Worm (Caenorhabditis elegans) whole organism, L1 larva: ENCODE measurements around the gene ZK54.3.

Source experiments
- C04F5.9 ChIP-seq: sonication (generic microtip); optimal IDR thresholded peaks from 2 replicates; lab custom pipeline; 2016; ENCODE audit warnings: missing genetic modification characterization, missing compliant biosample characterization
- F16B12.6 ChIP-seq: fragments of 150-350 bp; optimal IDR thresholded peaks from 2 replicates; lab custom pipeline; 2014; ENCODE audit warnings: missing biosample characterization, missing genetic modification characterization
- aha-1 ChIP-seq: fragments of 150-350 bp; optimal IDR thresholded peaks from 2 replicates; lab custom pipeline; 2014; ENCODE audit warnings: missing biosample characterization, missing genetic modification characterization
- alr-1 ChIP-seq: fragments of 200-800 bp; sonication (Bioruptor generic); optimal IDR thresholded peaks from 2 replicates; lab custom pipeline; 2018; ENCODE audit warnings: borderline replicate concordance, mild to moderate bottlenecking, missing genetic modification characterization, missing compliant biosample characterization
- blmp-1 ChIP-seq: fragments of 150-350 bp; optimal IDR thresholded peaks from 2 replicates; lab custom pipeline; 2014; ENCODE audit warnings: missing biosample characterization, missing genetic modification characterization
- ceh-8 ChIP-seq: fragments of 200-800 bp; sonication (Bioruptor generic); optimal IDR thresholded peaks from 2 replicates; lab custom pipeline; 2018; ENCODE audit warnings: mild to moderate bottlenecking, missing genetic modification characterization, moderate library complexity, missing compliant biosample characterization
- ceh-88 ChIP-seq: fragments of 200-800 bp; sonication (Bioruptor generic); IDR thresholded peaks from 2 replicates; pipeline ENCODE4 v1.3.6; 2022; ENCODE audit warnings: missing genetic modification characterization, missing compliant biosample characterization
- ces-1 ChIP-seq: fragments of 150-350 bp; optimal IDR thresholded peaks from 2 replicates; lab custom pipeline; 2014; ENCODE audit warnings: missing biosample characterization, missing genetic modification reagents, missing genetic modification characterization
- efl-3 ChIP-seq: fragments of 200-800 bp; sonication (Bioruptor generic); optimal IDR thresholded peaks from 2 replicates; lab custom pipeline; 2018; ENCODE audit warnings: mild to moderate bottlenecking, missing genetic modification characterization, missing compliant biosample characterization
- egl-13 ChIP-seq: sonication (generic microtip); optimal IDR thresholded peaks from 2 replicates; lab custom pipeline; 2016; ENCODE audit warnings: missing genotype, missing genetic modification reagents, missing genetic modification characterization, missing compliant biosample characterization
- egl-27 ChIP-seq, 2 experiments: fragments of 150-350 bp in 1 of 2; sonication (generic microtip); optimal IDR thresholded peaks; 3 replicates each; lab custom pipeline; 2017 to 2018; ENCODE audit warnings: missing biosample characterization in 2 of 2, missing genetic modification characterization in 2 of 2, missing genetic modification reagents in 2 of 2
- elt-2 ChIP-seq: sonication (generic microtip); optimal IDR thresholded peaks from 2 replicates; lab custom pipeline; 2016; ENCODE audit warnings: missing genetic modification characterization, mild to moderate bottlenecking, inconsistent platforms, missing compliant biosample characterization, missing genetic modification reagents
- elt-3 ChIP-seq, 6 experiments: fragments of 150-350 bp in 1 of 6; sonication (generic microtip); optimal IDR thresholded peaks; 2 replicates each; lab custom pipeline; 2017 to 2018; ENCODE audit warnings: missing biosample characterization in 6 of 6, missing genetic modification characterization in 6 of 6, inconsistent platforms in 1 of 6
- fkh-10 ChIP-seq: sonication (generic microtip); optimal IDR thresholded peaks from 2 replicates; lab custom pipeline; 2017; ENCODE audit warnings: missing biosample characterization, missing genetic modification reagents, missing genetic modification characterization
- fkh-4 ChIP-seq: sonication (generic microtip); optimal IDR thresholded peaks from 2 replicates; lab custom pipeline; 2016; ENCODE audit warnings: missing compliant biosample characterization, missing genetic modification characterization, borderline replicate concordance
- fkh-8 ChIP-seq: sonication (generic microtip); optimal IDR thresholded peaks from 2 replicates; lab custom pipeline; 2016; ENCODE audit warnings: mild to moderate bottlenecking, missing genetic modification characterization, missing compliant biosample characterization
- grh-1 ChIP-seq: fragments of 200-800 bp; sonication (Bioruptor generic); IDR thresholded peaks from 2 replicates; pipeline ENCODE4 v1.3.6; 2022; ENCODE audit warnings: missing genetic modification reagents, missing genetic modification characterization, missing compliant biosample characterization
- hlh-17 ChIP-seq: fragments of 200-800 bp; sonication (Bioruptor generic); optimal IDR thresholded peaks from 2 replicates; lab custom pipeline; 2018; ENCODE audit warnings: missing genetic modification characterization, mild to moderate bottlenecking, missing compliant biosample characterization, moderate library complexity, borderline replicate concordance
- hlh-4 ChIP-seq: sonication (generic microtip); optimal IDR thresholded peaks from 2 replicates; lab custom pipeline; 2016; ENCODE audit warnings: mild to moderate bottlenecking, missing genetic modification characterization, missing compliant biosample characterization
- hpl-2 ChIP-seq: fragments of 150-350 bp; optimal IDR thresholded peaks from 2 replicates; lab custom pipeline; 2014; ENCODE audit warnings: missing biosample characterization, missing genetic modification reagents, missing genetic modification characterization
- lin-13 ChIP-seq: fragments of 150-350 bp; optimal IDR thresholded peaks from 2 replicates; lab custom pipeline; 2014; ENCODE audit warnings: missing biosample characterization, missing genetic modification reagents, missing genetic modification characterization
- lin-14 ChIP-seq: fragments of 200-800 bp; sonication (Bioruptor generic); optimal IDR thresholded peaks from 2 replicates; lab custom pipeline; 2018; ENCODE audit warnings: mild to moderate bottlenecking, missing genetic modification characterization, moderate library complexity, missing compliant biosample characterization
- lin-35 ChIP-seq, 2 experiments: fragments of 150-350 bp; optimal IDR thresholded peaks; 2 replicates each; lab custom pipeline; 2014; ENCODE audit warnings: missing biosample characterization in 2 of 2, missing genetic modification characterization in 2 of 2, missing genetic modification reagents in 2 of 2
- lsy-2 ChIP-seq, 2 experiments: fragments of 150-350 bp; optimal IDR thresholded peaks; 2 replicates each; lab custom pipeline; 2014; ENCODE audit warnings: missing biosample characterization in 2 of 2, missing genetic modification characterization in 2 of 2
- mdl-1 ChIP-seq, 2 experiments: fragments of 150-350 bp; optimal IDR thresholded peaks; 2 replicates each; lab custom pipeline; 2014 to 2017; ENCODE audit warnings: missing biosample characterization in 2 of 2, missing genetic modification characterization in 2 of 2, inconsistent platforms in 1 of 2
- mep-1 ChIP-seq: fragments of 150-350 bp; optimal IDR thresholded peaks from 2 replicates; lab custom pipeline; 2014; ENCODE audit warnings: missing biosample characterization, missing genetic modification characterization
- nhr-19 ChIP-seq: fragments of 200-800 bp; sonication (Bioruptor generic); conservative IDR thresholded peaks from 2 replicates; pipeline ENCODE4 v1.3.6; 2022; ENCODE audit warnings: missing genetic modification characterization, missing compliant biosample characterization
- nhr-20 ChIP-seq: sonication (generic microtip); optimal IDR thresholded peaks from 2 replicates; lab custom pipeline; 2016; ENCODE audit warnings: mild to moderate bottlenecking, missing genetic modification characterization, missing compliant biosample characterization
- nhr-237 ChIP-seq: fragments of 150-350 bp; optimal IDR thresholded peaks from 2 replicates; lab custom pipeline; 2014; ENCODE audit warnings: missing biosample characterization, missing genetic modification characterization
- nhr-71 ChIP-seq: sonication (generic microtip); optimal IDR thresholded peaks from 2 replicates; lab custom pipeline; 2016; ENCODE audit warnings: mild to moderate bottlenecking, missing genetic modification characterization, moderate library complexity, missing compliant biosample characterization
- nhr-77 ChIP-seq: fragments of 150-350 bp; optimal IDR thresholded peaks from 2 replicates; lab custom pipeline; 2014; ENCODE audit warnings: missing biosample characterization, missing genetic modification characterization
- nhr-85 ChIP-seq: sonication (generic microtip); peaks from one replicate; lab custom pipeline; 2016; ENCODE audit warnings: missing genetic modification characterization, inconsistent platforms, missing compliant biosample characterization
- nhr-90 ChIP-seq: sonication (generic microtip); optimal IDR thresholded peaks from 2 replicates; lab custom pipeline; 2016; ENCODE audit warnings: mild to moderate bottlenecking, missing genetic modification characterization, missing compliant biosample characterization; ENCODE audit not compliant: poor library complexity
- snpc-4 ChIP-seq: fragments of 150-350 bp; optimal IDR thresholded peaks from 2 replicates; lab custom pipeline; 2014; ENCODE audit warnings: missing biosample characterization, missing genetic modification characterization
- snu-23 ChIP-seq: sonication (generic microtip); optimal IDR thresholded peaks from 2 replicates; lab custom pipeline; 2016; ENCODE audit warnings: missing genetic modification characterization, missing compliant biosample characterization
- sox-4 ChIP-seq: sonication (generic microtip); optimal IDR thresholded peaks from 2 replicates; lab custom pipeline; 2016; ENCODE audit warnings: missing genetic modification characterization, missing compliant biosample characterization
- swsn-7 ChIP-seq: sonication (generic microtip); optimal IDR thresholded peaks from 2 replicates; lab custom pipeline; 2016; ENCODE audit warnings: missing genetic modification characterization, missing compliant biosample characterization
- tbx-2 ChIP-seq: sonication (generic microtip); optimal IDR thresholded peaks from 2 replicates; lab custom pipeline; 2016; ENCODE audit warnings: missing genetic modification characterization, missing compliant biosample characterization
- tlp-1 ChIP-seq: fragments of 150-350 bp; optimal IDR thresholded peaks from 2 replicates; lab custom pipeline; 2014; ENCODE audit warnings: missing biosample characterization, missing genetic modification characterization
- unc-30 ChIP-seq: sonication (generic microtip); optimal IDR thresholded peaks from 2 replicates; lab custom pipeline; 2017; ENCODE audit warnings: missing biosample characterization, missing genetic modification characterization
- unc-62 ChIP-seq: fragments of 150-350 bp; optimal IDR thresholded peaks from 2 replicates; lab custom pipeline; 2014; ENCODE audit warnings: missing biosample characterization, missing genetic modification reagents, missing genetic modification characterization
- unc-98 ChIP-seq: fragments of 200-800 bp; sonication (Bioruptor generic); IDR thresholded peaks from 2 replicates; pipeline ENCODE4 v1.3.6; 2022; ENCODE audit warnings: missing genetic modification characterization, missing compliant biosample characterization
- vab-15 ChIP-seq: sonication (generic microtip); optimal IDR thresholded peaks from 2 replicates; lab custom pipeline; 2017; ENCODE audit warnings: missing genotype, mild to moderate bottlenecking, missing genetic modification characterization, missing compliant biosample characterization
- xbp-1 ChIP-seq: sonication (generic microtip); optimal IDR thresholded peaks from 2 replicates; lab custom pipeline; 2016; ENCODE audit warnings: missing genetic modification characterization, missing compliant biosample characterization
- zag-1 ChIP-seq: fragments of 150-350 bp; optimal IDR thresholded peaks from 2 replicates; lab custom pipeline; 2014; ENCODE audit warnings: missing biosample characterization, missing genetic modification characterization
- ztf-11 ChIP-seq, 2 experiments: sonication (generic microtip); optimal IDR thresholded peaks; 2 replicates each; lab custom pipeline; 2016 to 2017; ENCODE audit warnings: missing genetic modification characterization in 2 of 2, missing biosample characterization in 1 of 2, missing compliant biosample characterization in 1 of 2

ZK54.3 gene

DNA sequence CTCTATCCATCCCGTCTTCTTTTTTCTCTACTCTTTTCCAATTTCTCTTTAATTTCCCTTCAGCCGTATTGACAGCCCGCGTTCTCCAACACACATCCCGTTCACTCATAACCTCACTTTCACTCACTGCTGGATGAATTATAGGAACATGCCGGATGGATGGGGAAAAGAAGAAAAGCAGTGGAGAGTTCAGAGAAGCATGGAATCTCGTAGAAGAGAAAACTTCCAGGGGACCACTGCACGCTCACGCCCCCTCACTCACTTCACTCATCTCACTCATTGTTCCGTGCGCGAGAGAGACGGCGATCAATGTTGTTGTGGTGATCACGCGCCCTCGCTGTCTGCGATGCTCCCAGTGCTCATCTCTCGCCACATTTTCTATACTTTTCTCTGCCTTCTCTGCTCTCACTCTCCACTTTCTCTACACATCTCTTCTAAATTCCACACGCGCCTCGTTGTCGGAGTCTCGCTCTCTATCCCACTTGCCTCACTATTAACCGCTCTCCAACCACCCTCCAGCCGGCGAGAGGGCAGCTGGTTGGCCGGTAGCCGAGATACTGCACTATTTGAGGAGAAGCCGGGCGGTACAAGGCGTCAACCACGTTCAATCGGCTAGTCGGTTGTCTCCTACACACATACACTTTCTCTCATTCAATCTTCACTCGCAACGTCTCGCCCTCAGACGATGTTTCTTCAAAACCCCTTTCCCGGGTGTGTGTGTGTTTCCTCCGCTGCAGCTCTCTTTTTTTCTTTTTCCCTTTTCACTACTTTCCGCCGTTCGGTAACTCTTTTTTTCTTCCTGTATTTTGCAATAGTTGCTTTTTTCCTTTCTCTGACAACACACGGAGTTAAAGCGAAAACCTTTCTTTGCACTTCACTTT lies 13.1 kb upstream of the ZK54.3 start (continued):
- peak; percentile 70 for TF ChIP-seq fkh-10 (GFP tag; lab: Kevin White, UChicago)
- TF ChIP-seq nhr-237 (tag; lab: Kevin White, UChicago) = peak; percentile 69
- TF ChIP-seq nhr-85 (tag; lab: Kevin White, UChicago) = peak; percentile 97
- TF ChIP-seq C04F5.9 (tag; lab: Kevin White, UChicago) = peak; percentile 27
- TF ChIP-seq elt-2 (tag; lab: Kevin White, UChicago) = peak; percentile 76
- peak; percentile 49 for TF ChIP-seq hpl-2
- peak; percentile 26 for TF ChIP-seq snpc-4
- TF ChIP-seq xbp-1 = peak; percentile 80
- TF ChIP-seq ces-1 (GFP tag; lab: Kevin White, UChicago) = no peak
- peak; percentile 93 for TF ChIP-seq nhr-19 (GFP tag; lab: Robert Waterston, UW)
- TF ChIP-seq mdl-1 (tag; optimal IDR thresholded peaks at IDR 0.05; lab: Kevin White, UChicago) = peak; percentile 30 to 89
- TF ChIP-seq egl-13 (tag; lab: Kevin White, UChicago) = peak; percentile 91
- peak; percentile 71 for TF ChIP-seq ceh-8 (GFP tag; lab: Kevin White, UChicago)
- no peak for TF ChIP-seq zag-1 (tag; lab: Kevin White, UChicago)
- TF ChIP-seq tlp-1 (tag; lab: Kevin White, UChicago) = no peak
- TF ChIP-seq F16B12.6 = no peak
- TF ChIP-seq alr-1 (tag; lab: Kevin White, UChicago) = no peak
- TF ChIP-seq unc-62 (GFP tag; lab: Kevin White, UChicago) = no peak
- TF ChIP-seq sox-4 (tag; lab: Kevin White, UChicago) = peak; percentile 82
- peak; percentile 56; the same call in 1 of the 2 replicates for TF ChIP-seq unc-98 (GFP tag; lab: Robert Waterston, UW)
- TF ChIP-seq grh-1 = peak; percentile 75
- TF ChIP-seq ztf-11 (tag; optimal IDR thresholded peaks at IDR 0.05; lab: Kevin White, UChicago) = peak in 1 of 2 experiments; percentile 60
- peak; percentile 48 for TF ChIP-seq vab-15 (tag; lab: Kevin White, UChicago)
- TF ChIP-seq fkh-4 (tag; lab: Kevin White, UChicago) = peak; percentile 18
- TF ChIP-seq ceh-88 (GFP tag; lab: Robert Waterston, UW) = peak; percentile 74; the same call in 1 of the 2 replicates
- TF ChIP-seq hlh-17 = no peak
- peak; percentile 95 for TF ChIP-seq swsn-7 (tag; lab: Kevin White, UChicago)
- peak; percentile 95 for TF ChIP-seq tbx-2 (tag; lab: Kevin White, UChicago)
- peak; percentile 19 for TF ChIP-seq nhr-77
- peak; percentile 81 for TF ChIP-seq nhr-90 (tag; lab: Kevin White, UChicago)
- peak; percentile 54 to 95 for TF ChIP-seq egl-27 (tag; optimal IDR thresholded peaks at IDR 0.05; lab: Kevin White, UChicago)
- TF ChIP-seq elt-3 (tag; optimal IDR thresholded peaks at IDR 0.05; lab: Kevin White, UChicago) = peak in 2 of 6 experiments; percentile 70 to 73
- TF ChIP-seq fkh-8 (tag; lab: Kevin White, UChicago) = peak; percentile 97

- TF ChIP-seq elt-2 (tag; lab: Kevin White, UChicago) (peak; percentile 33), hlh-4 (no peak)
- TF ChIP-seq, all 84 proteins: peak for 1
Observed at ce11 chrX:17478677-17479076, 11.9 kb upstream of the ZK54.3 start.

DNA sequence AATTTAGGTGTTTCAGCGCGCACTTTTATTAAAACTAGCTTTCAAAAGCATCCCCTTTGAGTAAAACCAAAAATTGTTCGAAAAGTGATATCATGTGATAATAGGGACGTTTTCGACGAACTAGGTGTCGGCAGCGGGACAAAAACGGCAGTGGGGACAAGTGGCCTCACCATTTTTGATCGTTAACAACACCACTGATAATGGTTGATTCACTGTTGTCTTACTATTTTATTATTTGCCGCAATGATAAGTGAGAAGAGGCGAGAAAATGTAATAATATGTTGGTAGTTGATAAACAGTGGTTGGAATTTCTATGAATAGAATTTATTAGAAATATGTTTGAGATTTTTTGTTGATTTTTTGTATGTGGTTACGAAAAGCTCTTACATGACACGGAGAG lies 9.2 kb upstream of the ZK54.3 start:
- peak; percentile 71 for TF ChIP-seq elt-2 (tag; lab: Kevin White, UChicago)
- TF ChIP-seq fkh-4 (tag; lab: Kevin White, UChicago) = no peak
- no peak for TF ChIP-seq lin-13 (GFP tag; lab: Kevin White, UChicago)
- TF ChIP-seq nhr-71 = peak; percentile 15
- TF ChIP-seq sox-4 (tag; lab: Kevin White, UChicago) = no peak
- no peak for TF ChIP-seq efl-3 (GFP tag; lab: Kevin White, UChicago)
- no peak for TF ChIP-seq aha-1 (tag; lab: Kevin White, UChicago)
- TF ChIP-seq lsy-2 (tag; optimal IDR thresholded peaks at IDR 0.05; lab: Kevin White, UChicago) = no peak
- peak; percentile 35 for TF ChIP-seq lin-14 (GFP tag; lab: Kevin White, UChicago)
- TF ChIP-seq lin-35 (GFP tag; optimal IDR thresholded peaks at IDR 0.05; lab: Kevin White, UChicago) = peak in 1 of 2 experiments; percentile 30
- peak; percentile 3 for TF ChIP-seq mep-1 (tag; lab: Kevin White, UChicago)
- TF ChIP-seq mdl-1 (tag; optimal IDR thresholded peaks at IDR 0.05; lab: Kevin White, UChicago) = no peak
- TF ChIP-seq snu-23 (GFP tag; lab: Kevin White, UChicago) = peak; percentile 27
- TF ChIP-seq fkh-8 (tag; lab: Kevin White, UChicago) = no peak
- peak in 1 of 6 experiments; percentile 66 for TF ChIP-seq elt-3 (tag; optimal IDR thresholded peaks at IDR 0.05; lab: Kevin White, UChicago)
- peak; percentile 31 for TF ChIP-seq blmp-1 (tag; lab: Kevin White, UChicago)
- TF ChIP-seq nhr-20 (tag; lab: Kevin White, UChicago) = peak; percentile 41
- TF ChIP-seq unc-30 (tag; lab: Kevin White, UChicago) = no peak
- peak; percentile 27 for TF ChIP-seq nhr-90 (tag; lab: Kevin White, UChicago)
- no peak for TF ChIP-seq nhr-77
